Worm (Caenorhabditis elegans): ENCODE data around the gene bcl-7.

bcl-7 gene

ce11 chrIII:5919799-5920387, 6.0 kb upstream of the bcl-7 start, which contains the start of the genes tdo-2 and C28H8.2 (continued):
- TF ChIP-seq aly-2 (tag; optimal IDR thresholded peaks at IDR 0.05) = no peak
- no peak for TF ChIP-seq zip-11 (GFP tag; IDR thresholded peaks at IDR 0.05)
- no peak for TF ChIP-seq Y105C5A.15 (GFP tag; IDR thresholded peaks at IDR 0.05)
- no peak for TF ChIP-seq zip-2 (tag; optimal IDR thresholded peaks at IDR 0.05)
- TF ChIP-seq mes-2 (tag; optimal IDR thresholded peaks at IDR 0.05; ENCODE audit: poor library complexity, severe bottlenecking) = no peak
- TF ChIP-seq nhr-42 (GFP tag; IDR thresholded peaks at IDR 0.05) = no peak
- TF ChIP-seq Y75B8A.6 (GFP tag; IDR thresholded peaks at IDR 0.05) = no peak
- TF ChIP-seq nhr-25 (tag; optimal IDR thresholded peaks at IDR 0.05; ENCODE audit: borderline replicate concordance, insufficient read depth) = peak; percentile 70
- TF ChIP-seq snpc-4 (tag; optimal IDR thresholded peaks at IDR 0.05) = no peak
- no peak for TF ChIP-seq ceh-82 (tag; optimal IDR thresholded peaks at IDR 0.05)
- TF ChIP-seq pha-4 (GFP tag; IDR thresholded peaks at IDR 0.05) = no peak
- no peak for TF ChIP-seq pha-4 (tag; optimal IDR thresholded peaks at IDR 0.05)
- no peak for TF ChIP-seq snpc-1.2 (GFP tag; IDR thresholded peaks at IDR 0.05)
- no peak for TF ChIP-seq rbr-2 (tag; optimal IDR thresholded peaks at IDR 0.05)
- TF ChIP-seq ZK337.2 (GFP tag; IDR thresholded peaks at IDR 0.05) = no peak
- no peak for TF ChIP-seq D1046.2 (GFP tag; IDR thresholded peaks at IDR 0.05)
- TF ChIP-seq lin-29 (GFP tag; IDR thresholded peaks at IDR 0.05) = no peak
- peak; percentile 85 for TF ChIP-seq nhr-48 (tag; optimal IDR thresholded peaks at IDR 0.05)
- peak; percentile 38 to 85 for TF ChIP-seq mdl-1 (tag; optimal IDR thresholded peaks at IDR 0.05)
- TF ChIP-seq lin-39 (tag; optimal IDR thresholded peaks at IDR 0.05) = no peak
- no peak for TF ChIP-seq jun-1 (tag; optimal IDR thresholded peaks at IDR 0.05)
- TF ChIP-seq F26F4.8 (GFP tag; conservative IDR thresholded peaks at IDR 0.05) = no peak
- no peak for TF ChIP-seq ces-1 (GFP tag; optimal IDR thresholded peaks at IDR 0.05)
- TF ChIP-seq zag-1 (tag; optimal IDR thresholded peaks at IDR 0.05) = no peak
- no peak for TF ChIP-seq F44E2.7 (GFP tag; IDR thresholded peaks at IDR 0.05)
- no peak for TF ChIP-seq hif-1 (tag; optimal IDR thresholded peaks at IDR 0.05)
- TF ChIP-seq cey-2 (tag; optimal IDR thresholded peaks at IDR 0.05; ENCODE audit: borderline replicate concordance, insufficient read depth) = peak; percentile 84
- peak; percentile 56 for TF ChIP-seq ama-1 (optimal IDR thresholded peaks at IDR 0.05)
- TF ChIP-seq nhr-10 (tag; optimal IDR thresholded peaks at IDR 0.05) = peak; percentile 0
- TF ChIP-seq T20F7.1 (GFP tag; optimal IDR thresholded peaks at IDR 0.05) = no peak
- TF ChIP-seq hlh-11 (tag; optimal IDR thresholded peaks at IDR 0.05) = peak; percentile 88
- no peak for TF ChIP-seq saeg-2 (GFP tag; IDR thresholded peaks at IDR 0.05)
- peak; percentile 6 for TF ChIP-seq dpl-1 (GFP tag; optimal IDR thresholded peaks at IDR 0.05)
- TF ChIP-seq madf-9 (GFP tag; conservative IDR thresholded peaks at IDR 0.05) = no peak
- no peak for TF ChIP-seq F37D6.2 (tag; optimal IDR thresholded peaks at IDR 0.05)
- TF ChIP-seq nhr-77 (tag; optimal IDR thresholded peaks at IDR 0.05) = no peak
- TF ChIP-seq F49E8.2 (tag; optimal IDR thresholded peaks at IDR 0.05; ENCODE audit: borderline replicate concordance) = no peak
- no peak for TF ChIP-seq lin-15B (tag; optimal IDR thresholded peaks at IDR 0.05)
- TF ChIP-seq ceh-32 (tag; optimal IDR thresholded peaks at IDR 0.05; ENCODE audit: poor library complexity) = no peak
- TF ChIP-seq T26A8.4 (GFP tag; IDR thresholded peaks at IDR 0.05) = peak; percentile 9; the same call in 1 of the 2 replicates
- TF ChIP-seq zfp-3 (GFP tag; conservative IDR thresholded peaks at IDR 0.05) = no peak
- no peak for TF ChIP-seq nhr-76 (tag; optimal IDR thresholded peaks at IDR 0.05)
- no peak for TF ChIP-seq mxl-2 (GFP tag; conservative IDR thresholded peaks at IDR 0.05)
- no peak for TF ChIP-seq F10B5.3 (tag; optimal IDR thresholded peaks at IDR 0.05)
- no peak for TF ChIP-seq egl-43 (GFP tag; IDR thresholded peaks at IDR 0.05)
- no peak for TF ChIP-seq nhr-6 (tag; optimal IDR thresholded peaks at IDR 0.05)
- TF ChIP-seq fos-1 (tag; optimal IDR thresholded peaks at IDR 0.05) = no peak
- TF ChIP-seq ceh-20 (GFP tag; IDR thresholded peaks at IDR 0.05) = peak; percentile 81
- no peak for TF ChIP-seq lin-13 (GFP tag; optimal IDR thresholded peaks at IDR 0.05)
- no peak for TF ChIP-seq ceh-44 (GFP tag; IDR thresholded peaks at IDR 0.05)
- peak in 1 of 2 experiments; percentile 67 for TF ChIP-seq lsy-2 (tag; optimal IDR thresholded peaks at IDR 0.05)

All from whole organism, L4 larva.